Fruit fly (Drosophila melanogaster) whole organism, embryonic: Measurements from ENCODE around the gene cyr.

ENCODE experiments used
- Atf-2 ChIP-seq: fragments of 200-800 bp; sonication (Bioruptor generic); optimal IDR thresholded peaks from 2 replicates; lab custom pipeline; 2016; ENCODE audit warnings: missing biosample characterization, missing genetic modification characterization
- Awh ChIP-seq: fragments of 200-800 bp; sonication (Bioruptor generic); IDR thresholded peaks from 2 replicates; pipeline ENCODE4, ENCODE4 v1.3.6; 2022; ENCODE audit warnings: missing biosample characterization, missing genetic modification characterization
- Blimp-1 ChIP-seq: fragments of 200-800 bp; sonication (Bioruptor generic); optimal IDR thresholded peaks from 3 replicates; lab custom pipeline; 2018; ENCODE audit warnings: missing biosample characterization, missing genetic modification characterization, mild to moderate bottlenecking, moderate library complexity, missing genetic modification reagents
- C15 ChIP-seq: fragments of 200-800 bp; sonication (Bioruptor generic); IDR thresholded peaks from 3 replicates; pipeline ENCODE4 v1.3.6; 2022; ENCODE audit warnings: missing biosample characterization, missing genetic modification characterization
- CG12299 ChIP-seq: fragments of 200-800 bp; sonication (Bioruptor generic); optimal IDR thresholded peaks from 2 replicates; lab custom pipeline; 2018; ENCODE audit warnings: missing biosample characterization, mild to moderate bottlenecking, missing genetic modification characterization
- CG13287 ChIP-seq: fragments of 200-800 bp; sonication (Bioruptor generic); IDR thresholded peaks from 2 replicates; pipeline ENCODE4 v1.3.6; 2022; ENCODE audit warnings: missing biosample characterization, missing genetic modification characterization; ENCODE audit not compliant: partially characterized antibody
- CG14965 ChIP-seq: fragments of 200-800 bp; sonication (Bioruptor generic); optimal IDR thresholded peaks from 2 replicates; lab custom pipeline; 2016; ENCODE audit warnings: missing biosample characterization, missing genetic modification characterization, borderline replicate concordance
- CG15073 ChIP-seq: fragments of 200-800 bp; sonication (Bioruptor generic); optimal IDR thresholded peaks from 2 replicates; lab custom pipeline; 2016; ENCODE audit warnings: missing biosample characterization, missing genetic modification characterization
- CG15269 ChIP-seq: fragments of 200-800 bp; sonication (Bioruptor generic); optimal IDR thresholded peaks from 2 replicates; lab custom pipeline; 2018; ENCODE audit warnings: missing biosample characterization, mild to moderate bottlenecking, missing genetic modification characterization, moderate library complexity
- CG15479 ChIP-seq: fragments of 200-800 bp; sonication (Bioruptor generic); optimal IDR thresholded peaks from 3 replicates; lab custom pipeline; 2019; ENCODE audit warnings: missing biosample characterization, mild to moderate bottlenecking, missing genetic modification characterization, moderate library complexity
- CG15601 ChIP-seq: fragments of 200-800 bp; sonication (Bioruptor generic); optimal IDR thresholded peaks from 3 replicates; lab custom pipeline; 2019; ENCODE audit warnings: missing biosample characterization, mild to moderate bottlenecking, missing genetic modification characterization, moderate library complexity
- CG16779 ChIP-seq: fragments of 200-800 bp; sonication (Bioruptor generic); IDR thresholded peaks from 2 replicates; pipeline ENCODE4 v1.3.6; 2022; ENCODE audit warnings: missing biosample characterization, missing genetic modification characterization
- CG16813 ChIP-seq: fragments of 200-800 bp; sonication (Bioruptor generic); IDR thresholded peaks from 3 replicates; pipeline ENCODE4 v1.3.6; 2022; ENCODE audit warnings: missing biosample characterization, missing genetic modification characterization; ENCODE audit not compliant: partially characterized antibody
- CG3726 ChIP-seq: fragments of 200-800 bp; sonication (Bioruptor generic); IDR thresholded peaks from 3 replicates; pipeline ENCODE4, ENCODE4 v1.3.6; 2022; ENCODE audit warnings: missing biosample characterization, missing genetic modification characterization
- CG4820 ChIP-seq: fragments of 200-800 bp; sonication (Bioruptor generic); optimal IDR thresholded peaks from 3 replicates; lab custom pipeline; 2016; ENCODE audit warnings: missing biosample characterization, missing genetic modification characterization
- CG6654 ChIP-seq: fragments of 200-800 bp; sonication (Bioruptor generic); optimal IDR thresholded peaks from 2 replicates; lab custom pipeline; 2017; ENCODE audit warnings: missing biosample characterization, mild to moderate bottlenecking, missing genetic modification characterization
- CG7271 ChIP-seq: fragments of 200-800 bp; sonication (Bioruptor generic); optimal IDR thresholded peaks from 2 replicates; lab custom pipeline; 2018; ENCODE audit warnings: missing biosample characterization, mild to moderate bottlenecking, missing genetic modification characterization, moderate library complexity
- CG9727 ChIP-seq: fragments of 200-800 bp; sonication (Bioruptor generic); optimal IDR thresholded peaks from 3 replicates; lab custom pipeline; 2017; ENCODE audit warnings: missing biosample characterization, mild to moderate bottlenecking, missing genetic modification characterization
- CG9817 ChIP-seq: fragments of 200-800 bp; sonication (Bioruptor generic); optimal IDR thresholded peaks from 2 replicates; lab custom pipeline; 2018; ENCODE audit warnings: missing biosample characterization, mild to moderate bottlenecking, missing genetic modification characterization, moderate library complexity
- CoRest ChIP-seq: fragments of 200-800 bp; sonication (Bioruptor generic); optimal IDR thresholded peaks from 3 replicates; lab custom pipeline; 2018; ENCODE audit warnings: missing biosample characterization, mild to moderate bottlenecking, missing genetic modification characterization, moderate library complexity
- Dll ChIP-seq: fragments of 200-800 bp; sonication (Bioruptor generic); IDR thresholded peaks from 4 replicates; pipeline ENCODE4 v1.3.6; 2022; ENCODE audit warnings: missing biosample characterization, missing genetic modification characterization; ENCODE audit not compliant: partially characterized antibody
- E2f1 ChIP-seq: fragments of 200-800 bp; sonication (Bioruptor generic); IDR thresholded peaks from 2 replicates; pipeline ENCODE4 v1.3.6; 2022; ENCODE audit warnings: missing biosample characterization, missing genetic modification characterization
- Fer3 ChIP-seq: fragments of 200-800 bp; sonication (Bioruptor generic); optimal IDR thresholded peaks from 2 replicates; lab custom pipeline; 2018; ENCODE audit warnings: missing biosample characterization, mild to moderate bottlenecking, missing genetic modification characterization, moderate library complexity
- HmgZ ChIP-seq: fragments of 200-800 bp; sonication (Bioruptor generic); optimal IDR thresholded peaks from 2 replicates; lab custom pipeline; 2018; ENCODE audit warnings: missing biosample characterization, mild to moderate bottlenecking, missing genetic modification characterization
- Meics ChIP-seq: fragments of 200-800 bp; sonication (Bioruptor generic); optimal IDR thresholded peaks from 2 replicates; lab custom pipeline; 2017; ENCODE audit warnings: missing biosample characterization, mild to moderate bottlenecking, missing genetic modification characterization
- Myb ChIP-seq: fragments of 200-800 bp; sonication (Bioruptor generic); optimal IDR thresholded peaks from 2 replicates; lab custom pipeline; 2016; ENCODE audit warnings: missing biosample characterization, missing genetic modification characterization
- NFAT ChIP-seq: fragments of 200-800 bp; sonication (Bioruptor generic); IDR thresholded peaks from 2 replicates; pipeline ENCODE4 v1.3.6; 2022; ENCODE audit warnings: missing biosample characterization, missing genetic modification characterization
- Ptx1 ChIP-seq: fragments of 200-800 bp; sonication (Bioruptor generic); IDR thresholded peaks from 2 replicates; pipeline ENCODE4 v1.3.6; 2022; ENCODE audit warnings: missing biosample characterization, missing genetic modification characterization
- ab ChIP-seq: fragments of 200-800 bp; sonication (Bioruptor generic); optimal IDR thresholded peaks from 2 replicates; lab custom pipeline; 2016; ENCODE audit warnings: missing biosample characterization, missing genetic modification characterization
- ap ChIP-seq: fragments of 200-800 bp; sonication (Bioruptor generic); IDR thresholded peaks from 2 replicates; pipeline ENCODE4 v1.3.6; 2022; ENCODE audit warnings: missing biosample characterization, missing genetic modification characterization
- bab2 ChIP-seq: fragments of 200-800 bp; sonication (Bioruptor generic); optimal IDR thresholded peaks from 2 replicates; lab custom pipeline; 2016; ENCODE audit warnings: missing biosample characterization, missing genetic modification characterization
- btn ChIP-seq: fragments of 200-800 bp; sonication (Bioruptor generic); optimal IDR thresholded peaks from 2 replicates; lab custom pipeline; 2016; ENCODE audit warnings: missing biosample characterization, missing genetic modification characterization
- danr ChIP-seq: fragments of 200-800 bp; sonication (Bioruptor generic); IDR thresholded peaks from 2 replicates; pipeline ENCODE4 v1.3.6; 2022; ENCODE audit warnings: missing biosample characterization, missing genetic modification characterization
- dysf ChIP-seq: fragments of 200-800 bp; sonication (Bioruptor generic); IDR thresholded peaks from 3 replicates; pipeline ENCODE4 v1.3.6; 2022; ENCODE audit warnings: missing biosample characterization, missing genetic modification characterization
- ftz-f1 ChIP-seq: fragments of 200-800 bp; sonication (Bioruptor generic); optimal IDR thresholded peaks from 2 replicates; lab custom pipeline; 2016; ENCODE audit warnings: missing biosample characterization, missing genetic modification characterization
- gsb ChIP-seq: fragments of 200-800 bp; sonication (Bioruptor generic); IDR thresholded peaks from 2 replicates; pipeline ENCODE4 v1.3.6; 2022; ENCODE audit warnings: missing biosample characterization, missing genetic modification characterization
- hb ChIP-seq: fragments of 200-800 bp; sonication (Bioruptor generic); IDR thresholded peaks from 3 replicates; pipeline ENCODE4 v1.3.6; 2022; ENCODE audit warnings: missing biosample characterization, missing genetic modification characterization; ENCODE audit not compliant: partially characterized antibody
- kni ChIP-seq: fragments of 200-800 bp; sonication (Bioruptor generic); optimal IDR thresholded peaks from 3 replicates; lab custom pipeline; 2017; ENCODE audit warnings: mild to moderate bottlenecking, missing biosample characterization, missing genetic modification reagents, missing genetic modification characterization
- lmd ChIP-seq: fragments of 200-800 bp; sonication (Bioruptor generic); IDR thresholded peaks from 2 replicates; pipeline ENCODE4 v1.3.6; 2022; ENCODE audit warnings: missing biosample characterization, missing genetic modification characterization
- prd ChIP-seq, 3 experiments: fragments of >200 bp in 2 of 3; fragments of 200-800 bp in 1 of 3; sonication (Bioruptor generic) in 1 of 3; optimal IDR thresholded peaks in 2 of 3; IDR thresholded peaks in 1 of 3; 2 replicates in 2 of 3; 3 replicates in 1 of 3; pipeline versions ENCODE4 v1.3.6 to Lab custom; 2017 to 2022; ENCODE audit warnings: missing biosample characterization in 1 of 3, missing genetic modification characterization in 1 of 3
- pum ChIP-seq: fragments of 200-800 bp; sonication (Bioruptor generic); optimal IDR thresholded peaks from 2 replicates; lab custom pipeline; 2016; ENCODE audit warnings: missing biosample characterization, missing genetic modification characterization
- slbo ChIP-seq: fragments of 200-800 bp; sonication (Bioruptor generic); IDR thresholded peaks from 2 replicates; pipeline ENCODE4 v1.3.6; 2022; ENCODE audit warnings: missing biosample characterization, missing genetic modification characterization
- slou ChIP-seq: fragments of 200-800 bp; sonication (Bioruptor generic); optimal IDR thresholded peaks from 3 replicates; lab custom pipeline; 2016; ENCODE audit warnings: missing biosample characterization, missing genetic modification characterization
- sna ChIP-seq: fragments of 200-800 bp; sonication (Bioruptor generic); IDR thresholded peaks from 2 replicates; pipeline ENCODE4 v1.3.6; 2022; ENCODE audit warnings: missing biosample characterization, missing genetic modification characterization; ENCODE audit not compliant: partially characterized antibody
- so ChIP-seq: fragments of 200-800 bp; sonication (Bioruptor generic); IDR thresholded peaks from 3 replicates; pipeline ENCODE4 v1.3.6; 2022; ENCODE audit warnings: missing biosample characterization, missing genetic modification characterization
- trh ChIP-seq: fragments of 200-800 bp; sonication (Bioruptor generic); optimal IDR thresholded peaks from 2 replicates; lab custom pipeline; 2016; ENCODE audit warnings: missing biosample characterization, missing genetic modification characterization
- usp ChIP-seq: fragments of >200 bp; optimal IDR thresholded peaks from 2 replicates; lab custom pipeline; 2017; ENCODE audit warnings: missing biosample characterization, missing genetic modification characterization
- wdn ChIP-seq: fragments of 200-800 bp; sonication (Bioruptor generic); IDR thresholded peaks from 2 replicates; pipeline ENCODE4 v1.3.6; 2022; ENCODE audit warnings: missing biosample characterization, missing genetic modification characterization

cyr gene

dm6 chrX:8114476-8115342 is 20.8 kb downstream of the cyr start (continued):
- TF ChIP-seq usp (GFP tag; lab: Kevin White, UChicago), result no peak
- TF ChIP-seq CG13287, result no peak
- TF ChIP-seq slbo (GFP tag; lab: Robert Waterston, UW), result peak; percentile 78
- TF ChIP-seq Awh, result no peak
- TF ChIP-seq CG14965 (GFP tag; lab: Kevin White, UChicago), result no peak
- peak; percentile 58 for TF ChIP-seq CG9727 (GFP tag; lab: Kevin White, UChicago)
- TF ChIP-seq CoRest (tag; lab: Kevin White, UChicago), result peak; percentile 73
- 0 out of 2 replicates have a peak, but pooled peaks have one; percentile 38 for TF ChIP-seq E2f1
- TF ChIP-seq prd (optimal IDR thresholded peaks at IDR 0.05; lab: Kevin White, UChicago), result no peak
- TF ChIP-seq prd (GFP tag; IDR thresholded peaks at IDR 0.05; lab: Robert Waterston, UW), result peak; percentile 68
- TF ChIP-seq HmgZ, result peak; percentile 64
- peak; percentile 39 for TF ChIP-seq bab2 (GFP tag; lab: Kevin White, UChicago)
- peak; percentile 42 for TF ChIP-seq Blimp-1 (GFP tag; lab: Kevin White, UChicago)
- no peak for TF ChIP-seq C15 (GFP tag; lab: Robert Waterston, UW)
- no peak for TF ChIP-seq CG15479 (GFP tag; lab: Kevin White, UChicago)
- peak; percentile 84 for TF ChIP-seq CG15269 (tag; lab: Kevin White, UChicago)
- no peak for TF ChIP-seq CG4820
- TF ChIP-seq Atf-2 (GFP tag; lab: Kevin White, UChicago), result peak; percentile 25
- peak; percentile 9 for TF ChIP-seq btn (GFP tag; lab: Kevin White, UChicago)
- peak; percentile 15 for TF ChIP-seq pum
- no peak for TF ChIP-seq wdn (GFP tag; lab: Robert Waterston, UW)
- no peak for TF ChIP-seq ab (GFP tag; lab: Kevin White, UChicago)
- TF ChIP-seq CG3726 (GFP tag; lab: Robert Waterston, UW), result 0 out of 3 replicates have a peak, but pooled peaks have one; percentile 59
- TF ChIP-seq slou, result no peak
- no peak for TF ChIP-seq NFAT
- peak; percentile 82 for TF ChIP-seq Meics (GFP tag; lab: Kevin White, UChicago)
- no peak for TF ChIP-seq trh (GFP tag; lab: Kevin White, UChicago)
- peak; percentile 51; the same call in 1 of the 2 replicates for TF ChIP-seq Ptx1
- TF ChIP-seq CG15073 (GFP tag; lab: Kevin White, UChicago), result no peak
- TF ChIP-seq hb, result no peak
- TF ChIP-seq so (GFP tag; lab: Robert Waterston, UW), result peak; percentile 75
- TF ChIP-seq kni, result peak; percentile 11
- peak; percentile 33 for TF ChIP-seq Myb
- 0 out of 2 replicates have a peak, but pooled peaks have one; percentile 33 for TF ChIP-seq gsb
- TF ChIP-seq ftz-f1 (GFP tag; lab: Kevin White, UChicago), result peak; percentile 65
- peak; percentile 72 for TF ChIP-seq CG9817 (tag; lab: Kevin White, UChicago)
- TF ChIP-seq CG12299, result peak; percentile 25
- TF ChIP-seq Dll, result no peak
- peak; percentile 71 for TF ChIP-seq Fer3
- no peak for TF ChIP-seq CG16779 (GFP tag; lab: Robert Waterston, UW)
- TF ChIP-seq CG16813 (GFP tag; lab: Robert Waterston, UW), result no peak
- peak; percentile 67 for TF ChIP-seq lmd
- no peak for TF ChIP-seq CG15601 (tag; lab: Kevin White, UChicago)
- peak; percentile 18 for TF ChIP-seq CG6654 (GFP tag; lab: Kevin White, UChicago)
- TF ChIP-seq CG7271 (tag; lab: Kevin White, UChicago), result no peak
- peak; percentile 68; the same call in 1 of the 2 replicates for TF ChIP-seq ap (GFP tag; lab: Robert Waterston, UW)
- TF ChIP-seq danr (GFP tag; lab: Robert Waterston, UW), result peak; percentile 37; the same call in 1 of the 2 replicates
- peak; percentile 73 for TF ChIP-seq dysf (GFP tag; lab: Robert Waterston, UW)
- TF ChIP-seq sna (GFP tag; lab: Robert Waterston, UW), result no peak
